Worm (Caenorhabditis elegans) whole organism, L1 larva: Measurements from ENCODE around the gene gtl-1.
"Not testable (repeated sequence)": the region's sequence is repeated elsewhere in the genome, so short reads cannot be mapped to it uniquely, and the experiment has no call there.

Source experiments
- C04F5.9 ChIP-seq: sonication (generic microtip); optimal IDR thresholded peaks from 2 replicates; lab custom pipeline; 2016; ENCODE audit warnings: missing genetic modification characterization, missing compliant biosample characterization
- blmp-1 ChIP-seq: fragments of 150-350 bp; optimal IDR thresholded peaks from 2 replicates; lab custom pipeline; 2014; ENCODE audit warnings: missing biosample characterization, missing genetic modification characterization
- ceh-90 ChIP-seq: sonication (generic microtip); optimal IDR thresholded peaks from 2 replicates; lab custom pipeline; 2016; ENCODE audit warnings: missing genetic modification characterization, missing compliant biosample characterization
- ces-1 ChIP-seq: fragments of 150-350 bp; optimal IDR thresholded peaks from 2 replicates; lab custom pipeline; 2014; ENCODE audit warnings: missing biosample characterization, missing genetic modification reagents, missing genetic modification characterization
- dsc-1 ChIP-seq: sonication (generic microtip); optimal IDR thresholded peaks from 2 replicates; lab custom pipeline; 2016; ENCODE audit warnings: mild to moderate bottlenecking, missing genetic modification characterization, missing compliant biosample characterization
- efl-1 ChIP-seq, 4 experiments: fragments of 150-350 bp; optimal IDR thresholded peaks in 3 of 4; peaks in 1 of 4; 1 replicate in 1 of 4; 2 replicates in 3 of 4; lab custom pipeline; 2014; ENCODE audit warnings: missing biosample characterization in 2 of 4, missing genetic modification characterization in 2 of 4, missing genetic modification reagents in 2 of 4
- efl-3 ChIP-seq: fragments of 200-800 bp; sonication (Bioruptor generic); optimal IDR thresholded peaks from 2 replicates; lab custom pipeline; 2018; ENCODE audit warnings: mild to moderate bottlenecking, missing genetic modification characterization, missing compliant biosample characterization
- egl-27 ChIP-seq, 2 experiments: fragments of 150-350 bp in 1 of 2; sonication (generic microtip); optimal IDR thresholded peaks; 3 replicates each; lab custom pipeline; 2017 to 2018; ENCODE audit warnings: missing biosample characterization in 2 of 2, missing genetic modification characterization in 2 of 2, missing genetic modification reagents in 2 of 2
- elt-2 ChIP-seq: sonication (generic microtip); optimal IDR thresholded peaks from 2 replicates; lab custom pipeline; 2016; ENCODE audit warnings: missing genetic modification characterization, mild to moderate bottlenecking, inconsistent platforms, missing compliant biosample characterization, missing genetic modification reagents
- fkh-4 ChIP-seq: sonication (generic microtip); optimal IDR thresholded peaks from 2 replicates; lab custom pipeline; 2016; ENCODE audit warnings: missing compliant biosample characterization, missing genetic modification characterization, borderline replicate concordance
- fkh-8 ChIP-seq: sonication (generic microtip); optimal IDR thresholded peaks from 2 replicates; lab custom pipeline; 2016; ENCODE audit warnings: mild to moderate bottlenecking, missing genetic modification characterization, missing compliant biosample characterization
- hlh-17 ChIP-seq: fragments of 200-800 bp; sonication (Bioruptor generic); optimal IDR thresholded peaks from 2 replicates; lab custom pipeline; 2018; ENCODE audit warnings: missing genetic modification characterization, mild to moderate bottlenecking, missing compliant biosample characterization, moderate library complexity, borderline replicate concordance
- hpl-2 ChIP-seq: fragments of 150-350 bp; optimal IDR thresholded peaks from 2 replicates; lab custom pipeline; 2014; ENCODE audit warnings: missing biosample characterization, missing genetic modification reagents, missing genetic modification characterization
- irx-1 ChIP-seq: sonication (generic microtip); optimal IDR thresholded peaks from 2 replicates; lab custom pipeline; 2016; ENCODE audit warnings: missing genetic modification characterization, missing compliant biosample characterization
- lin-13 ChIP-seq: fragments of 150-350 bp; optimal IDR thresholded peaks from 2 replicates; lab custom pipeline; 2014; ENCODE audit warnings: missing biosample characterization, missing genetic modification reagents, missing genetic modification characterization
- lin-14 ChIP-seq: fragments of 200-800 bp; sonication (Bioruptor generic); optimal IDR thresholded peaks from 2 replicates; lab custom pipeline; 2018; ENCODE audit warnings: mild to moderate bottlenecking, missing genetic modification characterization, moderate library complexity, missing compliant biosample characterization
- lin-35 ChIP-seq, 2 experiments: fragments of 150-350 bp; optimal IDR thresholded peaks; 2 replicates each; lab custom pipeline; 2014; ENCODE audit warnings: missing biosample characterization in 2 of 2, missing genetic modification characterization in 2 of 2, missing genetic modification reagents in 2 of 2
- lsy-2 ChIP-seq, 2 experiments: fragments of 150-350 bp; optimal IDR thresholded peaks; 2 replicates each; lab custom pipeline; 2014; ENCODE audit warnings: missing biosample characterization in 2 of 2, missing genetic modification characterization in 2 of 2
- nhr-12 ChIP-seq: sonication (generic microtip); optimal IDR thresholded peaks from 2 replicates; lab custom pipeline; 2017; ENCODE audit warnings: missing biosample characterization, missing genetic modification characterization
- nhr-19 ChIP-seq: fragments of 200-800 bp; sonication (Bioruptor generic); conservative IDR thresholded peaks from 2 replicates; pipeline ENCODE4 v1.3.6; 2022; ENCODE audit warnings: missing genetic modification characterization, missing compliant biosample characterization
- nhr-20 ChIP-seq: sonication (generic microtip); optimal IDR thresholded peaks from 2 replicates; lab custom pipeline; 2016; ENCODE audit warnings: mild to moderate bottlenecking, missing genetic modification characterization, missing compliant biosample characterization
- nhr-76 ChIP-seq: sonication (generic microtip); optimal IDR thresholded peaks from 2 replicates; lab custom pipeline; 2017; ENCODE audit warnings: missing biosample characterization, missing genetic modification characterization
- nhr-77 ChIP-seq: fragments of 150-350 bp; optimal IDR thresholded peaks from 2 replicates; lab custom pipeline; 2014; ENCODE audit warnings: missing biosample characterization, missing genetic modification characterization
- nhr-84 ChIP-seq: sonication (generic microtip); optimal IDR thresholded peaks from 2 replicates; lab custom pipeline; 2017; ENCODE audit warnings: missing biosample characterization, missing genetic modification characterization
- nhr-85 ChIP-seq: sonication (generic microtip); peaks from one replicate; lab custom pipeline; 2016; ENCODE audit warnings: missing genetic modification characterization, inconsistent platforms, missing compliant biosample characterization
- pqm-1 ChIP-seq: sonication (generic microtip); optimal IDR thresholded peaks from 3 replicates; lab custom pipeline; 2017; ENCODE audit warnings: missing biosample characterization, missing genetic modification characterization
- swsn-7 ChIP-seq: sonication (generic microtip); optimal IDR thresholded peaks from 2 replicates; lab custom pipeline; 2016; ENCODE audit warnings: missing genetic modification characterization, missing compliant biosample characterization
- tbx-2 ChIP-seq: sonication (generic microtip); optimal IDR thresholded peaks from 2 replicates; lab custom pipeline; 2016; ENCODE audit warnings: missing genetic modification characterization, missing compliant biosample characterization
- tlp-1 ChIP-seq: fragments of 150-350 bp; optimal IDR thresholded peaks from 2 replicates; lab custom pipeline; 2014; ENCODE audit warnings: missing biosample characterization, missing genetic modification characterization
- unc-30 ChIP-seq: sonication (generic microtip); optimal IDR thresholded peaks from 2 replicates; lab custom pipeline; 2017; ENCODE audit warnings: missing biosample characterization, missing genetic modification characterization
- unc-86 ChIP-seq: sonication (generic microtip); optimal IDR thresholded peaks from 2 replicates; lab custom pipeline; 2016; ENCODE audit warnings: missing genetic modification characterization, missing compliant biosample characterization
- vab-15 ChIP-seq: sonication (generic microtip); optimal IDR thresholded peaks from 2 replicates; lab custom pipeline; 2017; ENCODE audit warnings: missing genotype, mild to moderate bottlenecking, missing genetic modification characterization, missing compliant biosample characterization
- zag-1 ChIP-seq: fragments of 150-350 bp; optimal IDR thresholded peaks from 2 replicates; lab custom pipeline; 2014; ENCODE audit warnings: missing biosample characterization, missing genetic modification characterization

The gtl-1 gene

ce11 chrIV:11266090-11266489 lies 6.8 kb upstream of the gtl-1 start, which contains the start of gene col-127:
Gene col-127, minus strand, starts transcription at chrIV:11266190.
- TF ChIP-seq hpl-2 (GFP tag; lab: Kevin White, UChicago) = no peak
- no peak for TF ChIP-seq ces-1 (GFP tag; lab: Kevin White, UChicago)
- TF ChIP-seq efl-3 (GFP tag; lab: Kevin White, UChicago) = no peak
- TF ChIP-seq lin-14 = no peak
- no peak for TF ChIP-seq nhr-20 (tag; lab: Kevin White, UChicago)
- TF ChIP-seq blmp-1 = no peak

ce11 chrIV:11263101-11263500 lies 3.8 kb upstream of the gtl-1 start, which contains the start of gene col-126:
Gene col-126, plus strand, starts transcription at chrIV:11263401.
- TF ChIP-seq C04F5.9 (tag; lab: Kevin White, UChicago); lin-35 (GFP tag; optimal IDR thresholded peaks at IDR 0.05; lab: Kevin White, UChicago); vab-15: not testable (repeated sequence)

- TF ChIP-seq fkh-8 (tag; lab: Kevin White, UChicago) (peak; percentile 28), egl-27 (tag; optimal IDR thresholded peaks at IDR 0.05; lab: Kevin White, UChicago) (no peak), dsc-1 (tag; lab: Kevin White, UChicago) (peak; percentile 70), nhr-19 (no peak), nhr-76 (tag; lab: Kevin White, UChicago) (no peak), unc-30 (tag; lab: Kevin White, UChicago) (no peak), irx-1 (tag; lab: Kevin White, UChicago) (no peak), ceh-90 (tag; lab: Kevin White, UChicago) (no peak), tlp-1 (no peak), fkh-4 (tag; lab: Kevin White, UChicago) (no peak), lin-14 (no peak), nhr-77 (no peak), lsy-2 (tag; optimal IDR thresholded peaks at IDR 0.05; lab: Kevin White, UChicago) (no peak), efl-3 (GFP tag; lab: Kevin White, UChicago) (no peak), efl-1 (optimal IDR thresholded peaks at IDR 0.05; lab: Kevin White, UChicago) (no peak), efl-1 (GFP tag; optimal IDR thresholded peaks at IDR 0.05 in 1 of 2; lab: Kevin White, UChicago) (no peak), nhr-85 (no peak)
Measured at ce11 chrIV:11261535-11261934, 2.2 kb upstream of the gtl-1 start, which contains the start of gene F54D1.1. Gene F54D1.1, plus strand, starts transcription at chrIV:11261835.

ce11 chrIV:11260544-11261227 lies 1.4 kb upstream of the gtl-1 start, which contains the start of gene C05C12.5:
Gene C05C12.5, minus strand, starts transcription at chrIV:11261185.
- TF ChIP-seq swsn-7 (tag; lab: Kevin White, UChicago) (no peak), nhr-77 (no peak), efl-1 (optimal IDR thresholded peaks at IDR 0.05; lab: Kevin White, UChicago) (no peak), efl-1 (GFP tag; optimal IDR thresholded peaks at IDR 0.05 in 1 of 2; lab: Kevin White, UChicago) (peak in 1 of 2 experiments; percentile 72), nhr-84 (no peak), lin-13 (GFP tag; lab: Kevin White, UChicago) (no peak), hlh-17 (GFP tag; lab: Kevin White, UChicago) (no peak), pqm-1 (tag; lab: Kevin White, UChicago) (no peak), zag-1 (tag; lab: Kevin White, UChicago) (no peak), lsy-2 (tag; optimal IDR thresholded peaks at IDR 0.05; lab: Kevin White, UChicago) (no peak)

- no peak for TF ChIP-seq nhr-12 (tag; lab: Kevin White, UChicago)
- TF ChIP-seq tlp-1 = peak; percentile 7
- TF ChIP-seq elt-2 (tag; lab: Kevin White, UChicago) = peak; percentile 66
- TF ChIP-seq tbx-2 (tag; lab: Kevin White, UChicago) = no peak
- peak; percentile 73 for TF ChIP-seq pqm-1 (tag; lab: Kevin White, UChicago)
- TF ChIP-seq unc-86 = no peak
Measured at ce11 chrIV:11257476-11257875, 1.9 kb downstream of the gtl-1 start.
